Fruit fly (Drosophila melanogaster): ENCODE results near the gene CG43373.

Gene CG43373

DNA sequence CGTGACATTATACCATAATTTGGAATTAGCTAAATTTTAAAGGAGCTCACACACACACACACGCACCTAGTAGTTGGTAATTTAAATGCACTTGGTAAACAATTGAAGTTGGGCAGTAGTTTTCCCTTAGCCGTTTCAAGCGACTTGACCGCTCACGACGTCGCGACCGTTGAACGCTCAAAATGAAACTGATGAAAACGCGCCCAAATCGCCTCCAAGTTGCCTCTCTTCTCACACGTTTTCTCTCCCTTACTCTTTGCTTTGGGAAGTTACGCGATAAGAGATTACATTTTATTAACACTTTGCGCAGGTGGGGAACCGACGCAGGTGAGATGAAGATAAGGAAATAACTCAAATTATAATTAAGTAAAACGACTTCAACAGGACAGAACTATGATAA lies 29.0 kb upstream of the CG43373 start:
- TF ChIP-seq CG1620 (GFP tag; optimal IDR thresholded peaks at IDR 0.05), result no peak
- peak; percentile 33 for TF ChIP-seq CG12768 (GFP tag; optimal IDR thresholded peaks at IDR 0.05)
- peak; percentile 11 for TF ChIP-seq pad (GFP tag; optimal IDR thresholded peaks at IDR 0.05)
- TF ChIP-seq Mnt (GFP tag; optimal IDR thresholded peaks at IDR 0.05), result peak; percentile 22
- no peak for TF ChIP-seq CG14711 (tag; optimal IDR thresholded peaks at IDR 0.05)
- TF ChIP-seq kay (GFP tag; ENCODE audit: borderline replicate concordance), result peak; percentile 60

dm6 chr3L:16571739-16572063 lies 28.5 kb upstream of the CG43373 start:
- no peak for TF ChIP-seq cnc (optimal IDR thresholded peaks at IDR 0.05)
- TF ChIP-seq CG33017 (tag; optimal IDR thresholded peaks at IDR 0.05), result no peak
- TF ChIP-seq toe (GFP tag; optimal IDR thresholded peaks at IDR 0.05), result no peak
- TF ChIP-seq tj (GFP tag; optimal IDR thresholded peaks at IDR 0.05), result peak; percentile 89

- no peak for TF ChIP-seq cic (GFP tag; optimal IDR thresholded peaks at IDR 0.05)
- TF ChIP-seq tj (GFP tag; optimal IDR thresholded peaks at IDR 0.05), result no peak
- TF ChIP-seq CG7101 (tag; optimal IDR thresholded peaks at IDR 0.05), result no peak
- TF ChIP-seq kay (GFP tag; ENCODE audit: borderline replicate concordance), result peak; percentile 19
- no peak for TF ChIP-seq Clk (GFP tag; optimal IDR thresholded peaks at IDR 0.05)
- TF ChIP-seq pad (GFP tag; optimal IDR thresholded peaks at IDR 0.05), result no peak
- no peak for TF ChIP-seq Crg-1 (GFP tag; optimal IDR thresholded peaks at IDR 0.05)
Observed at dm6 chr3L:16571014-16571738, 28.0 kb upstream of the CG43373 start.

DNA sequence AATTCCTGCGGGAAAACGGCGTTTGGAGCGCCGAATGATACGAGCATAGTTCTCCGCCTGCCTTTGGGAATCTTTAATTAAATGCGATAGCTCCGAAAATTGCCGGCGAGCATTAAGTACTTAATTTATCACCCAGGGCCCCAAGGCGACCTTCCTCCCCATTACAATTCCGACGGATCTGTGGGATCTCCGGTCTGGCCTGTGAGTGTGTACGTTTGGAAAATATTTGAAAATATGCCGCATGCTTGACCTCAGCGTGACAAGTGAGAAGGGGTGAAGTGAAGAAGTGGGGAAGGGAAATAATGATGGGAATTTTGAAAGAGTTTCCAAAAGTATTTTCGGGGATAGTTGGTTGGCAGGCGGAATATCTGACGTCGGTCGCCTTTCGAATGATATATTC lies 26.3 kb upstream of the CG43373 start:
- TF ChIP-seq Mnt (GFP tag; optimal IDR thresholded peaks at IDR 0.05) (no peak), pad (GFP tag; optimal IDR thresholded peaks at IDR 0.05) (no peak), CG11617 (GFP tag; optimal IDR thresholded peaks at IDR 0.05) (no peak), CG7045 (GFP tag; optimal IDR thresholded peaks at IDR 0.05) (no peak), CG5204 (GFP tag; optimal IDR thresholded peaks at IDR 0.05) (no peak), CG7101 (tag; optimal IDR thresholded peaks at IDR 0.05) (no peak), ovo (GFP tag; optimal IDR thresholded peaks at IDR 0.05) (no peak), kay (GFP tag; ENCODE audit: borderline replicate concordance) (no peak), Hr96 (GFP tag; optimal IDR thresholded peaks at IDR 0.05) (no peak), bab1 (GFP tag; optimal IDR thresholded peaks at IDR 0.05) (no peak), Crg-1 (GFP tag; optimal IDR thresholded peaks at IDR 0.05) (no peak), toe (GFP tag; optimal IDR thresholded peaks at IDR 0.05) (no peak), cic (GFP tag; optimal IDR thresholded peaks at IDR 0.05) (no peak)

- TF ChIP-seq Mnt (GFP tag; optimal IDR thresholded peaks at IDR 0.05) (no peak), cnc (optimal IDR thresholded peaks at IDR 0.05) (no peak), Crg-1 (GFP tag; optimal IDR thresholded peaks at IDR 0.05) (no peak), CG5204 (GFP tag; optimal IDR thresholded peaks at IDR 0.05) (no peak), tj (GFP tag; optimal IDR thresholded peaks at IDR 0.05) (no peak), Clk (GFP tag; optimal IDR thresholded peaks at IDR 0.05) (no peak), CG33017 (tag; optimal IDR thresholded peaks at IDR 0.05) (no peak)
Observed at dm6 chr3L:16567495-16567894, 24.3 kb upstream of the CG43373 start.

DNA sequence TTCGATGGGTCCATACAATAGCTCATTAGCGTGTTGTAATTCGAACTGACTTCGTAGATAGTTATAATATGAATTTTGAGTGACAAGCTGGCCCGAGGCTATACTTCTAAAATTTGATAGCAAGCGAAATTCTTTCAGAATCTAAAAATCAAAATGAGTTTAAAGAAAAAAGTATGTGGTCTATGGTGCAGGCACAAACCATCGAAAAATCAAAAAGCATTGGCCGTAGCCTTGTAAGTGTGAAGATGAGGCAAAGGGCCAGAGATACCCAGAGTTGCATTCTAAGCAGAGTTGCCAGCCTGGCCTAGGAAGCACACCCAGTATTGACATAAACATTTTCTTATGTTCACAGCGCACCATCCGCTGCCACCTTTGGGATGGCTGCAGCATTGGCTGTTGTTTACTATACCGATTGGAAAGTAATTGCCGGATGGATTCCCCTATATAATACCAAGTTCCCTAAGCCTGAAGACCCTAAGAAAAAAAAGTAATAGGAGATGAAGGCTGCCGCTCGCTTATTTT lies 23.6 kb upstream of the CG43373 start, which contains the start of gene UQCR-6.4L:
Gene UQCR-6.4L (plus strand): TSS at position 51 of the 522 bp plus-strand sequence.
- TF ChIP-seq CG33017 (tag; optimal IDR thresholded peaks at IDR 0.05) (no peak), bab1 (GFP tag; optimal IDR thresholded peaks at IDR 0.05) (no peak), kay (GFP tag; ENCODE audit: borderline replicate concordance) (no peak), cnc (optimal IDR thresholded peaks at IDR 0.05) (no peak), Clk (GFP tag; optimal IDR thresholded peaks at IDR 0.05) (no peak), CG7101 (tag; optimal IDR thresholded peaks at IDR 0.05) (no peak), Mnt (GFP tag; optimal IDR thresholded peaks at IDR 0.05) (no peak), cic (GFP tag; optimal IDR thresholded peaks at IDR 0.05) (no peak), pad (GFP tag; optimal IDR thresholded peaks at IDR 0.05) (no peak), CG5204 (GFP tag; optimal IDR thresholded peaks at IDR 0.05) (no peak), CG12768 (GFP tag; optimal IDR thresholded peaks at IDR 0.05) (no peak), CG1620 (GFP tag; optimal IDR thresholded peaks at IDR 0.05) (no peak), CG7045 (GFP tag; optimal IDR thresholded peaks at IDR 0.05) (no peak), CG11617 (GFP tag; optimal IDR thresholded peaks at IDR 0.05) (no peak), tj (GFP tag; optimal IDR thresholded peaks at IDR 0.05) (no peak), ovo (GFP tag; optimal IDR thresholded peaks at IDR 0.05) (no peak), Crg-1 (GFP tag; optimal IDR thresholded peaks at IDR 0.05) (no peak), CG14711 (tag; optimal IDR thresholded peaks at IDR 0.05) (no peak), toe (GFP tag; optimal IDR thresholded peaks at IDR 0.05) (no peak)

DNA sequence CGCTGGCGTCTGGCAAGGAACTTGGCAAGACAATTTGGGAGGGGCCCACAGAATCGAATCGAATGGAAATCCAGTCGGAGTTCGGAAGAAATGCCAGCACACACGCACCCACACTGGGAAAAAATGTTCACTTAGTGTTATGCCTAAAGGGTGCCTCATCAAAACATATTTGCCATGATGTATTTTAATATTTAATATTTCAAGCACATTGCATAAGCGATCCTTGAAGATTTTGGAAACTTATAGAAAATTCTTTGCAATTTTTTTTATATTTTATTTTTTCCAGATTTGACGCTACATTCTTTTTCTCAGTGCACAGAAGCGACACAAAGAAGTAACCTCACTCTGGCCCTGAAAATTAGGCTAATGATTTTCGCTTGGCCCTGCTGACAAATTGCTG lies 22.9 kb upstream of the CG43373 start:
- TF ChIP-seq CG33017 (tag; optimal IDR thresholded peaks at IDR 0.05) (no peak), CG11617 (GFP tag; optimal IDR thresholded peaks at IDR 0.05) (no peak), cic (GFP tag; optimal IDR thresholded peaks at IDR 0.05) (no peak), tj (GFP tag; optimal IDR thresholded peaks at IDR 0.05) (no peak), Crg-1 (GFP tag; optimal IDR thresholded peaks at IDR 0.05) (no peak), CG12768 (GFP tag; optimal IDR thresholded peaks at IDR 0.05) (no peak)

All from whole organism, adult.